Fruit fly (Drosophila melanogaster) ovary, adult (tissue): ENCODE measurements around the gene CG12229.

Source experiments
- CG17801 ChIP-seq: fragments of 200-800 bp; optimal IDR thresholded peaks from 2 replicates; lab custom pipeline; 2019; ENCODE audit warnings: missing biosample characterization, mild to moderate bottlenecking, missing genetic modification characterization, moderate library complexity; ENCODE audit not compliant: partially characterized antibody

CG12229 gene

dm6 chr3L:17436331-17436730 lies at the start of gene CG12229:
Gene CG12229 (minus strand): TSS chr3L:17436431.
- no peak for TF ChIP-seq CG17801 (GFP tag; lab: Kevin White, UChicago)

- no peak for TF ChIP-seq CG17801 (GFP tag; lab: Kevin White, UChicago)
Measured at dm6 chr3L:17485280-17485792, 49.1 kb upstream of the CG12229 start.

dm6 chr3L:17478826-17479225 lies 42.6 kb upstream of the CG12229 start, which contains the start of the genes CG13733 and qjt:
Gene CG13733 (minus strand): TSS chr3L:17478926.
Gene qjt (plus strand): TSS chr3L:17479096.
- TF ChIP-seq CG17801 (GFP tag; lab: Kevin White, UChicago) = no peak

dm6 chr3L:17476496-17476895 lies 40.3 kb upstream of the CG12229 start:
- no peak for TF ChIP-seq CG17801 (GFP tag; lab: Kevin White, UChicago)

- TF ChIP-seq CG17801 (GFP tag; lab: Kevin White, UChicago) = peak; percentile 56
Measured at dm6 chr3L:17475979-17476393, 39.8 kb upstream of the CG12229 start, which contains the start of gene CG34250. Gene CG34250 (plus strand): TSS chr3L:17476222.

dm6 chr3L:17474711-17475451 lies 38.6 kb upstream of the CG12229 start, which contains the start of the genes UQCR-Q and CG46525:
Gene UQCR-Q (plus strand): TSS chr3L:17474761.
Gene CG46525 (plus strand): TSS chr3L:17475220.
- TF ChIP-seq CG17801 (GFP tag; lab: Kevin White, UChicago) = peak; percentile 3

- no peak for TF ChIP-seq CG17801 (GFP tag; lab: Kevin White, UChicago)
Measured at dm6 chr3L:17473889-17474288, 37.7 kb upstream of the CG12229 start.

- TF ChIP-seq CG17801 (GFP tag; lab: Kevin White, UChicago) = no peak
Measured at dm6 chr3L:17470110-17470509, 33.9 kb upstream of the CG12229 start, which contains the start of gene SecCl. Gene SecCl (plus strand): TSS chr3L:17470127.

- TF ChIP-seq CG17801 (GFP tag; lab: Kevin White, UChicago) = no peak
Measured at dm6 chr3L:17465804-17466203, 29.6 kb upstream of the CG12229 start, which contains the start of gene QIL1. Gene QIL1 (plus strand): TSS chr3L:17465945.

dm6 chr3L:17462474-17462873 lies 26.2 kb upstream of the CG12229 start:
- no peak for TF ChIP-seq CG17801 (GFP tag; lab: Kevin White, UChicago)

dm6 chr3L:17461369-17462012 lies 25.3 kb upstream of the CG12229 start:
- no peak for TF ChIP-seq CG17801 (GFP tag; lab: Kevin White, UChicago)

dm6 chr3L:17458856-17459518 lies 22.8 kb upstream of the CG12229 start:
- TF ChIP-seq CG17801 (GFP tag; lab: Kevin White, UChicago) = no peak

dm6 chr3L:17457695-17458242 lies 21.5 kb upstream of the CG12229 start:
- no peak for TF ChIP-seq CG17801 (GFP tag; lab: Kevin White, UChicago)

- no peak for TF ChIP-seq CG17801 (GFP tag; lab: Kevin White, UChicago)
Measured at dm6 chr3L:17447881-17448280, 11.7 kb upstream of the CG12229 start.
